Worm (Caenorhabditis elegans) whole organism, midembryonic: ENCODE measurements around the gene Y67A10A.7.

ENCODE experiments used
- T22C8.4 ChIP-seq: fragments of 200-800 bp; sonication (Bioruptor generic); IDR thresholded peaks from 2 replicates; pipeline ENCODE4 v1.3.6; 2022; ENCODE audit warnings: missing genetic modification characterization, missing compliant biosample characterization
- cog-1 ChIP-seq: sonication (generic microtip); optimal IDR thresholded peaks from 2 replicates; lab custom pipeline; 2016; ENCODE audit warnings: missing genetic modification characterization, missing compliant biosample characterization
- flt-1 ChIP-seq: fragments of 200-800 bp; sonication (Bioruptor generic); IDR thresholded peaks from 2 replicates; pipeline ENCODE4 v1.3.6; 2022; ENCODE audit warnings: missing genetic modification characterization, missing compliant biosample characterization
- klf-2 ChIP-seq: fragments of 200-800 bp; sonication (Bioruptor generic); conservative IDR thresholded peaks from 2 replicates; pipeline ENCODE4 v1.3.6; 2022; ENCODE audit warnings: missing genetic modification reagents, missing genetic modification characterization, missing compliant biosample characterization
- med-1 ChIP-seq: sonication (generic microtip); optimal IDR thresholded peaks from 2 replicates; lab custom pipeline; 2017; ENCODE audit warnings: missing genetic modification characterization, mild to moderate bottlenecking, missing compliant biosample characterization, antibody characterized with exemption, missing genetic modification reagents; ENCODE audit not compliant: insufficient read depth
- ref-1 ChIP-seq: fragments of 200-800 bp; sonication (Bioruptor generic); conservative IDR thresholded peaks from 2 replicates; pipeline ENCODE4 v1.3.6; 2022; ENCODE audit warnings: missing genetic modification reagents, missing genetic modification characterization, missing compliant biosample characterization
- tab-1 ChIP-seq: fragments of 200-800 bp; sonication (Bioruptor generic); IDR thresholded peaks from 2 replicates; pipeline ENCODE4 v1.3.6; 2022; ENCODE audit warnings: missing genetic modification characterization, missing compliant biosample characterization
- ztf-23 ChIP-seq: fragments of 200-800 bp; sonication (Bioruptor generic); IDR thresholded peaks from 2 replicates; pipeline ENCODE4 v1.3.6; 2022; ENCODE audit warnings: missing genetic modification reagents, missing genetic modification characterization, missing compliant biosample characterization
- ztf-29 ChIP-seq: fragments of 200-800 bp; sonication (Bioruptor generic); IDR thresholded peaks from 2 replicates; pipeline ENCODE4 v1.3.6; 2022; ENCODE audit warnings: missing genetic modification reagents, missing genetic modification characterization, missing compliant biosample characterization

Y67A10A.7 gene

ce11 chrIV:14365837-14366378, 8.0 kb upstream of the Y67A10A.7 start:
- no peak for TF ChIP-seq ztf-23 (GFP tag; lab: Robert Waterston, UW)
- no peak for TF ChIP-seq klf-2 (GFP tag; lab: Robert Waterston, UW)
- TF ChIP-seq ref-1 (GFP tag; lab: Robert Waterston, UW), result no peak
- TF ChIP-seq cog-1 (tag; lab: Kevin White, UChicago), result no peak
- TF ChIP-seq med-1, result no peak
- TF ChIP-seq tab-1 (GFP tag; lab: Robert Waterston, UW), result no peak
- TF ChIP-seq ztf-29 (GFP tag; lab: Robert Waterston, UW), result no peak
- TF ChIP-seq flt-1 (GFP tag; lab: Robert Waterston, UW), result no peak
- TF ChIP-seq T22C8.4 (GFP tag; lab: Robert Waterston, UW), result no peak

DNA sequence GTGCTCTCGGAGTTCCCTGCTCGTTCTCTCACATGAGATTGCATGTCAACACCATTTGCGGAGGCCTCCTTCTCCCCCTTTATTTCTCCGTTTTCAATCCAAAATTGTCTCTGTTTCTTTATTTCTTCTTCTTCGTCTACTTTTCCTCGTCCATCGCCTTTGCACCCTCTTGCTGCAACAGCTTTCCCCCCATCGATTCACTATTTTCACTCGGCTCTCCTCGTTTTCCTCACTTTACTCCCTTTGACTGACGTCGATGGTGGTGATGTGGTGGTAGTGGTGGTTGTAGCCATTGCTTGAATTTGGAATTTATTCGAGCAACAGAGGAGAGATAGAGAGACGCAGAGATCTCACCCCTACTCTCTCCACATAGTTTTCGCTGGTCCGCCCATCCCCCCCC, 2.3 kb upstream of the Y67A10A.7 start:
- TF ChIP-seq klf-2 (GFP tag; lab: Robert Waterston, UW) (0 out of 2 replicates have a peak, but pooled peaks have one; percentile 17), flt-1 (GFP tag; lab: Robert Waterston, UW) (no peak), T22C8.4 (GFP tag; lab: Robert Waterston, UW) (no peak)

ce11 chrIV:14377267-14377814, 3.4 kb downstream of the Y67A10A.7 start:
- TF ChIP-seq cog-1 (tag; lab: Kevin White, UChicago) (no peak), T22C8.4 (GFP tag; lab: Robert Waterston, UW) (no peak), tab-1 (GFP tag; lab: Robert Waterston, UW) (no peak), flt-1 (GFP tag; lab: Robert Waterston, UW) (no peak), med-1 (no peak), ref-1 (GFP tag; lab: Robert Waterston, UW) (no peak), ztf-29 (GFP tag; lab: Robert Waterston, UW) (no peak), klf-2 (GFP tag; lab: Robert Waterston, UW) (no peak), ztf-23 (GFP tag; lab: Robert Waterston, UW) (no peak)

DNA sequence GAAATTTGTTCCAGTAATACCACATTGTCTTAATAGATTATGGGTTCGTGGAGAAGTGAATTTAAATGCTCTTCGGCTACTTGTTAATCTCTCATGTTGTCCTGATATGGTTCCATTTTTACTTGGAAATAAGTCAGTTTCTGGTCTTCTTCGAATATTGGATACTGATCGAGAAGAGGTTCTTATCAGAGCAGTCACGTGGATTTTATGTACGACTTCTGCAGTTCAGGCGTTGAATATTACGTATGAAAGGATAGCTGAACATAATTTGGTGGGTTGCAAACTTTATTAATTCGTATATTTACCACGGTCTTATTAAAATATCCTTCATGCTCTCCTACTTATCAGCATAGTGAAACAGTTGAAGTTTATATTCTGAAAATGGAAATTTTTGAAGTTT, 3.9 kb downstream of the Y67A10A.7 start:
- TF ChIP-seq T22C8.4 (GFP tag; lab: Robert Waterston, UW) (no peak), ztf-29 (GFP tag; lab: Robert Waterston, UW) (no peak)

ce11 chrIV:14379191-14379590, 5.3 kb downstream of the Y67A10A.7 start:
- no peak for TF ChIP-seq cog-1 (tag; lab: Kevin White, UChicago)
- no peak for TF ChIP-seq ztf-23 (GFP tag; lab: Robert Waterston, UW)
- TF ChIP-seq T22C8.4 (GFP tag; lab: Robert Waterston, UW), result no peak
- TF ChIP-seq flt-1 (GFP tag; lab: Robert Waterston, UW), result no peak
- no peak for TF ChIP-seq klf-2 (GFP tag; lab: Robert Waterston, UW)
- TF ChIP-seq ref-1 (GFP tag; lab: Robert Waterston, UW), result no peak
- TF ChIP-seq tab-1 (GFP tag; lab: Robert Waterston, UW), result no peak
- TF ChIP-seq ztf-29 (GFP tag; lab: Robert Waterston, UW), result no peak
- no peak for TF ChIP-seq med-1

ce11 chrIV:14383474-14383873, 9.6 kb downstream of the Y67A10A.7 start, which contains the start of gene paqr-3:
Gene paqr-3, minus strand, starts transcription at chrIV:14383683.
- no peak for TF ChIP-seq ztf-23 (GFP tag; lab: Robert Waterston, UW)
- TF ChIP-seq ztf-29 (GFP tag; lab: Robert Waterston, UW), result no peak
- TF ChIP-seq T22C8.4 (GFP tag; lab: Robert Waterston, UW), result no peak
- no peak for TF ChIP-seq cog-1 (tag; lab: Kevin White, UChicago)
- TF ChIP-seq klf-2 (GFP tag; lab: Robert Waterston, UW), result no peak
- TF ChIP-seq tab-1 (GFP tag; lab: Robert Waterston, UW), result no peak
- no peak for TF ChIP-seq flt-1 (GFP tag; lab: Robert Waterston, UW)
- no peak for TF ChIP-seq ref-1 (GFP tag; lab: Robert Waterston, UW)
- no peak for TF ChIP-seq med-1

- TF ChIP-seq med-1 (no peak), ztf-29 (GFP tag; lab: Robert Waterston, UW) (no peak), ztf-23 (GFP tag; lab: Robert Waterston, UW) (no peak), tab-1 (GFP tag; lab: Robert Waterston, UW) (no peak), ref-1 (GFP tag; lab: Robert Waterston, UW) (no peak), cog-1 (tag; lab: Kevin White, UChicago) (no peak), klf-2 (GFP tag; lab: Robert Waterston, UW) (no peak), flt-1 (GFP tag; lab: Robert Waterston, UW) (no peak), T22C8.4 (GFP tag; lab: Robert Waterston, UW) (no peak)
Measured at ce11 chrIV:14384194-14384593, 10.3 kb downstream of the Y67A10A.7 start.

- TF ChIP-seq klf-2 (GFP tag; lab: Robert Waterston, UW) (no peak), ref-1 (GFP tag; lab: Robert Waterston, UW) (no peak), ztf-23 (GFP tag; lab: Robert Waterston, UW) (no peak), ztf-29 (GFP tag; lab: Robert Waterston, UW) (no peak), med-1 (no peak), flt-1 (GFP tag; lab: Robert Waterston, UW) (no peak), cog-1 (tag; lab: Kevin White, UChicago) (no peak)
Measured at ce11 chrIV:14385140-14385539, 11.2 kb downstream of the Y67A10A.7 start.

ce11 chrIV:14387766-14388553, 14.0 kb downstream of the Y67A10A.7 start:
- TF ChIP-seq med-1 (no peak), T22C8.4 (GFP tag; lab: Robert Waterston, UW) (no peak), ztf-29 (GFP tag; lab: Robert Waterston, UW) (no peak), cog-1 (tag; lab: Kevin White, UChicago) (no peak), flt-1 (GFP tag; lab: Robert Waterston, UW) (no peak), klf-2 (GFP tag; lab: Robert Waterston, UW) (no peak), ref-1 (GFP tag; lab: Robert Waterston, UW) (no peak), ztf-23 (GFP tag; lab: Robert Waterston, UW) (no peak)
